Worm (Caenorhabditis elegans) whole organism, L1 larva: Measurements from ENCODE around the gene tat-3.

ENCODE experiments used
- C34B4.2 ChIP-seq: sonication (generic microtip); optimal IDR thresholded peaks from 2 replicates; lab custom pipeline; 2017; ENCODE audit warnings: mild to moderate bottlenecking, missing genetic modification characterization, missing compliant biosample characterization
- F16B12.6 ChIP-seq: fragments of 150-350 bp; optimal IDR thresholded peaks from 2 replicates; lab custom pipeline; 2014; ENCODE audit warnings: missing biosample characterization, missing genetic modification characterization
- Y116A8C.19 ChIP-seq: sonication (generic microtip); optimal IDR thresholded peaks from 2 replicates; lab custom pipeline; 2016; ENCODE audit warnings: missing compliant biosample characterization, missing genetic modification characterization, borderline replicate concordance
- aha-1 ChIP-seq: fragments of 150-350 bp; optimal IDR thresholded peaks from 2 replicates; lab custom pipeline; 2014; ENCODE audit warnings: missing biosample characterization, missing genetic modification characterization
- aly-2 ChIP-seq: fragments of 150-350 bp; optimal IDR thresholded peaks from 2 replicates; lab custom pipeline; 2014; ENCODE audit warnings: missing biosample characterization, missing genetic modification characterization
- ama-1 ChIP-seq: fragments of 150-350 bp; optimal IDR thresholded peaks from 2 replicates; lab custom pipeline; 2014
- blmp-1 ChIP-seq: fragments of 150-350 bp; optimal IDR thresholded peaks from 2 replicates; lab custom pipeline; 2014; ENCODE audit warnings: missing biosample characterization, missing genetic modification characterization
- ceh-63 ChIP-seq: fragments of 200-800 bp; sonication (Bioruptor generic); optimal IDR thresholded peaks from 2 replicates; lab custom pipeline; 2018; ENCODE audit warnings: mild to moderate bottlenecking, missing genetic modification characterization, missing compliant biosample characterization
- ceh-82 ChIP-seq, 3 experiments: fragments of 150-350 bp in 1 of 3; sonication (generic microtip) in 2 of 3; optimal IDR thresholded peaks; 2 replicates each; lab custom pipeline; 2014 to 2017; ENCODE audit warnings: missing biosample characterization in 3 of 3, missing genetic modification characterization in 3 of 3
- ceh-90 ChIP-seq: sonication (generic microtip); optimal IDR thresholded peaks from 2 replicates; lab custom pipeline; 2016; ENCODE audit warnings: missing genetic modification characterization, missing compliant biosample characterization
- dpl-1 ChIP-seq, 3 experiments: fragments of 150-350 bp in 2 of 3; sonication (generic microtip) in 1 of 3; optimal IDR thresholded peaks; 2 replicates each; lab custom pipeline; 2014 to 2017; ENCODE audit warnings: missing biosample characterization in 3 of 3, missing genetic modification characterization in 3 of 3, missing genetic modification reagents in 3 of 3
- dsc-1 ChIP-seq: sonication (generic microtip); optimal IDR thresholded peaks from 2 replicates; lab custom pipeline; 2016; ENCODE audit warnings: mild to moderate bottlenecking, missing genetic modification characterization, missing compliant biosample characterization
- efl-1 ChIP-seq, 4 experiments: fragments of 150-350 bp; optimal IDR thresholded peaks in 3 of 4; peaks in 1 of 4; 1 replicate in 1 of 4; 2 replicates in 3 of 4; lab custom pipeline; 2014; ENCODE audit warnings: missing biosample characterization in 2 of 4, missing genetic modification characterization in 2 of 4, missing genetic modification reagents in 2 of 4
- efl-3 ChIP-seq: fragments of 200-800 bp; sonication (Bioruptor generic); optimal IDR thresholded peaks from 2 replicates; lab custom pipeline; 2018; ENCODE audit warnings: mild to moderate bottlenecking, missing genetic modification characterization, missing compliant biosample characterization
- egl-13 ChIP-seq: sonication (generic microtip); optimal IDR thresholded peaks from 2 replicates; lab custom pipeline; 2016; ENCODE audit warnings: missing genotype, missing genetic modification reagents, missing genetic modification characterization, missing compliant biosample characterization
- egl-27 ChIP-seq, 2 experiments: fragments of 150-350 bp in 1 of 2; sonication (generic microtip); optimal IDR thresholded peaks; 3 replicates each; lab custom pipeline; 2017 to 2018; ENCODE audit warnings: missing biosample characterization in 2 of 2, missing genetic modification characterization in 2 of 2, missing genetic modification reagents in 2 of 2
- elt-2 ChIP-seq: sonication (generic microtip); optimal IDR thresholded peaks from 2 replicates; lab custom pipeline; 2016; ENCODE audit warnings: missing genetic modification characterization, mild to moderate bottlenecking, inconsistent platforms, missing compliant biosample characterization, missing genetic modification reagents
- elt-3 ChIP-seq, 6 experiments: fragments of 150-350 bp in 1 of 6; sonication (generic microtip); optimal IDR thresholded peaks; 2 replicates each; lab custom pipeline; 2017 to 2018; ENCODE audit warnings: missing biosample characterization in 6 of 6, missing genetic modification characterization in 6 of 6, inconsistent platforms in 1 of 6
- fkh-4 ChIP-seq: sonication (generic microtip); optimal IDR thresholded peaks from 2 replicates; lab custom pipeline; 2016; ENCODE audit warnings: missing compliant biosample characterization, missing genetic modification characterization, borderline replicate concordance
- fkh-8 ChIP-seq: sonication (generic microtip); optimal IDR thresholded peaks from 2 replicates; lab custom pipeline; 2016; ENCODE audit warnings: mild to moderate bottlenecking, missing genetic modification characterization, missing compliant biosample characterization
- fos-1 ChIP-seq: fragments of 150-350 bp; optimal IDR thresholded peaks from 2 replicates; lab custom pipeline; 2014; ENCODE audit warnings: missing biosample characterization, missing genetic modification characterization
- hlh-4 ChIP-seq: sonication (generic microtip); optimal IDR thresholded peaks from 2 replicates; lab custom pipeline; 2016; ENCODE audit warnings: mild to moderate bottlenecking, missing genetic modification characterization, missing compliant biosample characterization
- jun-1 ChIP-seq: fragments of 150-350 bp; optimal IDR thresholded peaks from 2 replicates; lab custom pipeline; 2014; ENCODE audit warnings: missing biosample characterization, missing genetic modification reagents, missing genetic modification characterization
- lin-14 ChIP-seq: fragments of 200-800 bp; sonication (Bioruptor generic); optimal IDR thresholded peaks from 2 replicates; lab custom pipeline; 2018; ENCODE audit warnings: mild to moderate bottlenecking, missing genetic modification characterization, moderate library complexity, missing compliant biosample characterization
- lin-15B ChIP-seq: fragments of 150-350 bp; sonication (generic microtip); optimal IDR thresholded peaks from 3 replicates; lab custom pipeline; 2014; ENCODE audit warnings: missing biosample characterization, missing genetic modification characterization
- lin-35 ChIP-seq, 2 experiments: fragments of 150-350 bp; optimal IDR thresholded peaks; 2 replicates each; lab custom pipeline; 2014; ENCODE audit warnings: missing biosample characterization in 2 of 2, missing genetic modification characterization in 2 of 2, missing genetic modification reagents in 2 of 2
- lin-39 ChIP-seq: fragments of 150-350 bp; optimal IDR thresholded peaks from 2 replicates; lab custom pipeline; 2014; ENCODE audit warnings: missing biosample characterization, missing genetic modification reagents, missing genetic modification characterization
- lir-3 ChIP-seq: sonication (generic microtip); optimal IDR thresholded peaks from 2 replicates; lab custom pipeline; 2016; ENCODE audit warnings: mild to moderate bottlenecking, missing genetic modification characterization, moderate library complexity, missing compliant biosample characterization; ENCODE audit not compliant: poor library complexity
- mep-1 ChIP-seq: fragments of 150-350 bp; optimal IDR thresholded peaks from 2 replicates; lab custom pipeline; 2014; ENCODE audit warnings: missing biosample characterization, missing genetic modification characterization
- nhr-11 ChIP-seq: fragments of 150-350 bp; optimal IDR thresholded peaks from 2 replicates; lab custom pipeline; 2014; ENCODE audit warnings: missing biosample characterization, missing genetic modification characterization
- nhr-19 ChIP-seq: fragments of 200-800 bp; sonication (Bioruptor generic); conservative IDR thresholded peaks from 2 replicates; pipeline ENCODE4 v1.3.6; 2022; ENCODE audit warnings: missing genetic modification characterization, missing compliant biosample characterization
- nhr-28 ChIP-seq: fragments of 150-350 bp; optimal IDR thresholded peaks from 2 replicates; lab custom pipeline; 2014; ENCODE audit warnings: missing biosample characterization, missing genetic modification characterization
- nhr-47 ChIP-seq: sonication (generic microtip); optimal IDR thresholded peaks from 2 replicates; lab custom pipeline; 2016; ENCODE audit warnings: mild to moderate bottlenecking, missing genetic modification characterization, moderate library complexity, missing compliant biosample characterization
- nhr-71 ChIP-seq: sonication (generic microtip); optimal IDR thresholded peaks from 2 replicates; lab custom pipeline; 2016; ENCODE audit warnings: mild to moderate bottlenecking, missing genetic modification characterization, moderate library complexity, missing compliant biosample characterization
- nhr-76 ChIP-seq: sonication (generic microtip); optimal IDR thresholded peaks from 2 replicates; lab custom pipeline; 2017; ENCODE audit warnings: missing biosample characterization, missing genetic modification characterization
- nhr-77 ChIP-seq: fragments of 150-350 bp; optimal IDR thresholded peaks from 2 replicates; lab custom pipeline; 2014; ENCODE audit warnings: missing biosample characterization, missing genetic modification characterization
- nhr-85 ChIP-seq: sonication (generic microtip); peaks from one replicate; lab custom pipeline; 2016; ENCODE audit warnings: missing genetic modification characterization, inconsistent platforms, missing compliant biosample characterization
- pqm-1 ChIP-seq: sonication (generic microtip); optimal IDR thresholded peaks from 3 replicates; lab custom pipeline; 2017; ENCODE audit warnings: missing biosample characterization, missing genetic modification characterization
- rnt-1 ChIP-seq: sonication (generic microtip); optimal IDR thresholded peaks from 2 replicates; lab custom pipeline; 2016; ENCODE audit warnings: mild to moderate bottlenecking, missing genetic modification characterization, moderate library complexity, missing compliant biosample characterization
- skn-1 ChIP-seq: fragments of 150-350 bp; optimal IDR thresholded peaks from 2 replicates; lab custom pipeline; 2014; ENCODE audit warnings: missing biosample characterization, missing genetic modification characterization
- snu-23 ChIP-seq: sonication (generic microtip); optimal IDR thresholded peaks from 2 replicates; lab custom pipeline; 2016; ENCODE audit warnings: missing genetic modification characterization, missing compliant biosample characterization
- sox-4 ChIP-seq: sonication (generic microtip); optimal IDR thresholded peaks from 2 replicates; lab custom pipeline; 2016; ENCODE audit warnings: missing genetic modification characterization, missing compliant biosample characterization
- swsn-7 ChIP-seq: sonication (generic microtip); optimal IDR thresholded peaks from 2 replicates; lab custom pipeline; 2016; ENCODE audit warnings: missing genetic modification characterization, missing compliant biosample characterization
- tbx-2 ChIP-seq: sonication (generic microtip); optimal IDR thresholded peaks from 2 replicates; lab custom pipeline; 2016; ENCODE audit warnings: missing genetic modification characterization, missing compliant biosample characterization
- unc-130 ChIP-seq: fragments of 150-350 bp; optimal IDR thresholded peaks from 2 replicates; lab custom pipeline; 2017; ENCODE audit warnings: missing biosample characterization, missing genetic modification characterization, inconsistent platforms
- unc-62 ChIP-seq: fragments of 150-350 bp; optimal IDR thresholded peaks from 2 replicates; lab custom pipeline; 2014; ENCODE audit warnings: missing biosample characterization, missing genetic modification reagents, missing genetic modification characterization
- unc-98 ChIP-seq: fragments of 200-800 bp; sonication (Bioruptor generic); IDR thresholded peaks from 2 replicates; pipeline ENCODE4 v1.3.6; 2022; ENCODE audit warnings: missing genetic modification characterization, missing compliant biosample characterization
- vab-15 ChIP-seq: sonication (generic microtip); optimal IDR thresholded peaks from 2 replicates; lab custom pipeline; 2017; ENCODE audit warnings: missing genotype, mild to moderate bottlenecking, missing genetic modification characterization, missing compliant biosample characterization
- xbp-1 ChIP-seq: sonication (generic microtip); optimal IDR thresholded peaks from 2 replicates; lab custom pipeline; 2016; ENCODE audit warnings: missing genetic modification characterization, missing compliant biosample characterization
- zag-1 ChIP-seq: fragments of 150-350 bp; optimal IDR thresholded peaks from 2 replicates; lab custom pipeline; 2014; ENCODE audit warnings: missing biosample characterization, missing genetic modification characterization
- zip-4 ChIP-seq: fragments of 200-800 bp; sonication (Bioruptor generic); optimal IDR thresholded peaks from 2 replicates; lab custom pipeline; 2018; ENCODE audit warnings: mild to moderate bottlenecking, missing genetic modification characterization, moderate library complexity, missing compliant biosample characterization
- ztf-11 ChIP-seq, 2 experiments: sonication (generic microtip); optimal IDR thresholded peaks; 2 replicates each; lab custom pipeline; 2016 to 2017; ENCODE audit warnings: missing genetic modification characterization in 2 of 2, missing biosample characterization in 1 of 2, missing compliant biosample characterization in 1 of 2
- ztf-4 ChIP-seq: fragments of 150-350 bp; optimal IDR thresholded peaks from 2 replicates; lab custom pipeline; 2014; ENCODE audit warnings: missing biosample characterization, missing genetic modification characterization

Gene tat-3

DNA sequence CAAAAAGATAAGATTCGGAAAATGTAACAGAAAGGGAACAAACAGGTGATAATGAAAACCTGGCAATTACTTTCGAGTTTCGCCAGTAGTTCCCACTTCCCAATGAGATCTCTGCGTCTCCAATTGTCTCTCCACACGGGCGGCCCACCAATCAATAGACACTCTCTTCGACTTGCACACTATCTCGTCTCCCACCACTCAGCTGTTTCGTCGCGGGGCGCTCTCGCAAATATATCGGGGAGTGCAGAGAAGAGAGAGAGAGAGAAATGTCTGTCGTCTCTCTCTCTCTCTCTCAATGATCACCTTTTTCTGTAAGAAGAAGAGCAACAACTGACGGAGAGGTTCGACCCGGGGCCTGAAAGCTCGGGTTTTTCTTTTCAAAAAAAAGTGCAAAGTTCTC lies 10.3 kb downstream of the tat-3 start:
- TF ChIP-seq dpl-1 (GFP tag; optimal IDR thresholded peaks at IDR 0.05; lab: Kevin White, UChicago): peak; percentile 61 to 63 (median 61)
- TF ChIP-seq egl-13 (tag; lab: Kevin White, UChicago): peak; percentile 33
- peak; percentile 81 for TF ChIP-seq mep-1 (tag; lab: Kevin White, UChicago)
- peak in 3 of 6 experiments; percentile 16 to 52 (median 36) for TF ChIP-seq elt-3 (tag; optimal IDR thresholded peaks at IDR 0.05; lab: Kevin White, UChicago)
- TF ChIP-seq lin-39 (tag; lab: Kevin White, UChicago): peak; percentile 70
- peak; percentile 84 for TF ChIP-seq dsc-1 (tag; lab: Kevin White, UChicago)
- peak; percentile 77 for TF ChIP-seq skn-1
- peak; percentile 91 for TF ChIP-seq swsn-7
- peak; percentile 91 for TF ChIP-seq nhr-47 (tag; lab: Kevin White, UChicago)
- TF ChIP-seq aly-2 (tag; lab: Kevin White, UChicago): no peak
- TF ChIP-seq aha-1 (tag; lab: Kevin White, UChicago): peak; percentile 21
- TF ChIP-seq ceh-63 (GFP tag; lab: Kevin White, UChicago): no peak
- TF ChIP-seq nhr-77 (tag; lab: Kevin White, UChicago): peak; percentile 57
- peak; percentile 93 for TF ChIP-seq rnt-1 (tag; lab: Kevin White, UChicago)
- TF ChIP-seq ama-1 (lab: Kevin White, UChicago): no peak
- TF ChIP-seq jun-1 (tag; lab: Kevin White, UChicago): peak; percentile 80
- no peak for TF ChIP-seq pqm-1 (tag; lab: Kevin White, UChicago)
- TF ChIP-seq xbp-1 (tag; lab: Kevin White, UChicago): peak; percentile 73
- TF ChIP-seq efl-1 (optimal IDR thresholded peaks at IDR 0.05; lab: Kevin White, UChicago): peak; percentile 76 to 87
- TF ChIP-seq efl-1 (GFP tag; optimal IDR thresholded peaks at IDR 0.05 in 1 of 2; lab: Kevin White, UChicago): peak; percentile 70 to 94
- TF ChIP-seq unc-62: no peak
- peak in 1 of 2 experiments; percentile 50 for TF ChIP-seq ztf-11 (tag; optimal IDR thresholded peaks at IDR 0.05; lab: Kevin White, UChicago)
- TF ChIP-seq tbx-2 (tag; lab: Kevin White, UChicago): peak; percentile 92
- TF ChIP-seq C34B4.2 (tag; lab: Kevin White, UChicago): peak; percentile 92
- TF ChIP-seq efl-3 (GFP tag; lab: Kevin White, UChicago): no peak
- peak; percentile 97 for TF ChIP-seq nhr-71 (tag; lab: Kevin White, UChicago)
- TF ChIP-seq lin-15B (tag; lab: Kevin White, UChicago): peak; percentile 38
- peak; percentile 82 for TF ChIP-seq ztf-4 (tag; lab: Kevin White, UChicago)
- peak; percentile 11 for TF ChIP-seq F16B12.6 (tag; lab: Kevin White, UChicago)
- peak; percentile 59 for TF ChIP-seq lir-3 (tag; lab: Kevin White, UChicago)
- peak; percentile 79 for TF ChIP-seq elt-2 (tag; lab: Kevin White, UChicago)
- no peak for TF ChIP-seq vab-15
- TF ChIP-seq sox-4 (tag; lab: Kevin White, UChicago): no peak
- no peak for TF ChIP-seq ceh-90
- TF ChIP-seq nhr-11 (tag; lab: Kevin White, UChicago): peak; percentile 78
- TF ChIP-seq egl-27 (tag; optimal IDR thresholded peaks at IDR 0.05; lab: Kevin White, UChicago): peak in 1 of 2 experiments; percentile 28
- TF ChIP-seq fkh-4 (tag; lab: Kevin White, UChicago): no peak
- peak; percentile 62; the same call in 1 of the 2 replicates for TF ChIP-seq unc-98
- peak; percentile 88 for TF ChIP-seq fkh-8 (tag; lab: Kevin White, UChicago)
- no peak for TF ChIP-seq Y116A8C.19 (tag; lab: Kevin White, UChicago)
- peak; percentile 60 for TF ChIP-seq blmp-1
- TF ChIP-seq snu-23: peak; percentile 95
- peak; percentile 64 for TF ChIP-seq unc-130 (tag; lab: Kevin White, UChicago)
- peak; percentile 98 for TF ChIP-seq lin-14
- TF ChIP-seq hlh-4 (tag; lab: Kevin White, UChicago): no peak
- peak; percentile 79 to 89 (median 83) for TF ChIP-seq ceh-82 (tag; optimal IDR thresholded peaks at IDR 0.05; lab: Kevin White, UChicago)
- TF ChIP-seq nhr-76 (tag; lab: Kevin White, UChicago): peak; percentile 50
- peak; percentile 18 for TF ChIP-seq zag-1 (tag; lab: Kevin White, UChicago)
- peak; percentile 76 to 78 for TF ChIP-seq lin-35 (GFP tag; optimal IDR thresholded peaks at IDR 0.05; lab: Kevin White, UChicago)
- peak; percentile 93 for TF ChIP-seq nhr-19 (GFP tag; lab: Robert Waterston, UW)
- peak; percentile 96 for TF ChIP-seq nhr-85 (tag; lab: Kevin White, UChicago)
- peak; percentile 76 for TF ChIP-seq fos-1
- TF ChIP-seq zip-4 (GFP tag; lab: Kevin White, UChicago): peak; percentile 46
- no peak for TF ChIP-seq nhr-28 (tag; lab: Kevin White, UChicago)
